Worm (Caenorhabditis elegans) whole organism, L1 larva: ENCODE measurements around the gene F58F6.5.

ENCODE experiments used
- C04F5.9 ChIP-seq: sonication (generic microtip); optimal IDR thresholded peaks from 2 replicates; lab custom pipeline; 2016; ENCODE audit warnings: missing genetic modification characterization, missing compliant biosample characterization
- C16A3.4 ChIP-seq: fragments of 150-350 bp; optimal IDR thresholded peaks from 2 replicates; lab custom pipeline; 2014; ENCODE audit warnings: missing biosample characterization, missing genetic modification characterization
- aly-2 ChIP-seq: fragments of 150-350 bp; optimal IDR thresholded peaks from 2 replicates; lab custom pipeline; 2014; ENCODE audit warnings: missing biosample characterization, missing genetic modification characterization
- blmp-1 ChIP-seq: fragments of 150-350 bp; optimal IDR thresholded peaks from 2 replicates; lab custom pipeline; 2014; ENCODE audit warnings: missing biosample characterization, missing genetic modification characterization
- ceh-63 ChIP-seq: fragments of 200-800 bp; sonication (Bioruptor generic); optimal IDR thresholded peaks from 2 replicates; lab custom pipeline; 2018; ENCODE audit warnings: mild to moderate bottlenecking, missing genetic modification characterization, missing compliant biosample characterization
- ceh-8 ChIP-seq: fragments of 200-800 bp; sonication (Bioruptor generic); optimal IDR thresholded peaks from 2 replicates; lab custom pipeline; 2018; ENCODE audit warnings: mild to moderate bottlenecking, missing genetic modification characterization, moderate library complexity, missing compliant biosample characterization
- egl-27 ChIP-seq, 2 experiments: fragments of 150-350 bp in 1 of 2; sonication (generic microtip); optimal IDR thresholded peaks; 3 replicates each; lab custom pipeline; 2017 to 2018; ENCODE audit warnings: missing biosample characterization in 2 of 2, missing genetic modification characterization in 2 of 2, missing genetic modification reagents in 2 of 2
- elt-2 ChIP-seq: sonication (generic microtip); optimal IDR thresholded peaks from 2 replicates; lab custom pipeline; 2016; ENCODE audit warnings: missing genetic modification characterization, mild to moderate bottlenecking, inconsistent platforms, missing compliant biosample characterization, missing genetic modification reagents
- ets-5 ChIP-seq: fragments of 200-800 bp; sonication (Bioruptor generic); IDR thresholded peaks from 2 replicates; pipeline ENCODE4 v1.3.6; 2022; ENCODE audit warnings: missing genetic modification characterization, missing compliant biosample characterization
- fkh-8 ChIP-seq: sonication (generic microtip); optimal IDR thresholded peaks from 2 replicates; lab custom pipeline; 2016; ENCODE audit warnings: mild to moderate bottlenecking, missing genetic modification characterization, missing compliant biosample characterization
- fos-1 ChIP-seq: fragments of 150-350 bp; optimal IDR thresholded peaks from 2 replicates; lab custom pipeline; 2014; ENCODE audit warnings: missing biosample characterization, missing genetic modification characterization
- grh-1 ChIP-seq: fragments of 200-800 bp; sonication (Bioruptor generic); IDR thresholded peaks from 2 replicates; pipeline ENCODE4 v1.3.6; 2022; ENCODE audit warnings: missing genetic modification reagents, missing genetic modification characterization, missing compliant biosample characterization
- hlh-17 ChIP-seq: fragments of 200-800 bp; sonication (Bioruptor generic); optimal IDR thresholded peaks from 2 replicates; lab custom pipeline; 2018; ENCODE audit warnings: missing genetic modification characterization, mild to moderate bottlenecking, missing compliant biosample characterization, moderate library complexity, borderline replicate concordance
- jun-1 ChIP-seq: fragments of 150-350 bp; optimal IDR thresholded peaks from 2 replicates; lab custom pipeline; 2014; ENCODE audit warnings: missing biosample characterization, missing genetic modification reagents, missing genetic modification characterization
- lin-13 ChIP-seq: fragments of 150-350 bp; optimal IDR thresholded peaks from 2 replicates; lab custom pipeline; 2014; ENCODE audit warnings: missing biosample characterization, missing genetic modification reagents, missing genetic modification characterization
- lin-14 ChIP-seq: fragments of 200-800 bp; sonication (Bioruptor generic); optimal IDR thresholded peaks from 2 replicates; lab custom pipeline; 2018; ENCODE audit warnings: mild to moderate bottlenecking, missing genetic modification characterization, moderate library complexity, missing compliant biosample characterization
- lin-15B ChIP-seq: fragments of 150-350 bp; sonication (generic microtip); optimal IDR thresholded peaks from 3 replicates; lab custom pipeline; 2014; ENCODE audit warnings: missing biosample characterization, missing genetic modification characterization
- lin-35 ChIP-seq, 2 experiments: fragments of 150-350 bp; optimal IDR thresholded peaks; 2 replicates each; lab custom pipeline; 2014; ENCODE audit warnings: missing biosample characterization in 2 of 2, missing genetic modification characterization in 2 of 2, missing genetic modification reagents in 2 of 2
- lir-3 ChIP-seq: sonication (generic microtip); optimal IDR thresholded peaks from 2 replicates; lab custom pipeline; 2016; ENCODE audit warnings: mild to moderate bottlenecking, missing genetic modification characterization, moderate library complexity, missing compliant biosample characterization; ENCODE audit not compliant: poor library complexity
- lsy-2 ChIP-seq, 2 experiments: fragments of 150-350 bp; optimal IDR thresholded peaks; 2 replicates each; lab custom pipeline; 2014; ENCODE audit warnings: missing biosample characterization in 2 of 2, missing genetic modification characterization in 2 of 2
- mef-2 ChIP-seq: fragments of 150-350 bp; optimal IDR thresholded peaks from 2 replicates; lab custom pipeline; 2014; ENCODE audit warnings: missing biosample characterization, missing genetic modification characterization
- mep-1 ChIP-seq: fragments of 150-350 bp; optimal IDR thresholded peaks from 2 replicates; lab custom pipeline; 2014; ENCODE audit warnings: missing biosample characterization, missing genetic modification characterization
- nhr-11 ChIP-seq: fragments of 150-350 bp; optimal IDR thresholded peaks from 2 replicates; lab custom pipeline; 2014; ENCODE audit warnings: missing biosample characterization, missing genetic modification characterization
- nhr-12 ChIP-seq: sonication (generic microtip); optimal IDR thresholded peaks from 2 replicates; lab custom pipeline; 2017; ENCODE audit warnings: missing biosample characterization, missing genetic modification characterization
- nhr-20 ChIP-seq: sonication (generic microtip); optimal IDR thresholded peaks from 2 replicates; lab custom pipeline; 2016; ENCODE audit warnings: mild to moderate bottlenecking, missing genetic modification characterization, missing compliant biosample characterization
- nhr-47 ChIP-seq: sonication (generic microtip); optimal IDR thresholded peaks from 2 replicates; lab custom pipeline; 2016; ENCODE audit warnings: mild to moderate bottlenecking, missing genetic modification characterization, moderate library complexity, missing compliant biosample characterization
- nhr-90 ChIP-seq: sonication (generic microtip); optimal IDR thresholded peaks from 2 replicates; lab custom pipeline; 2016; ENCODE audit warnings: mild to moderate bottlenecking, missing genetic modification characterization, missing compliant biosample characterization; ENCODE audit not compliant: poor library complexity
- pag-3 ChIP-seq: sonication (generic microtip); optimal IDR thresholded peaks from 2 replicates; lab custom pipeline; 2017; ENCODE audit warnings: missing genetic modification characterization, mild to moderate bottlenecking, missing compliant biosample characterization, antibody characterized with exemption, borderline replicate concordance; ENCODE audit not compliant: insufficient read depth
- pqm-1 ChIP-seq: sonication (generic microtip); optimal IDR thresholded peaks from 3 replicates; lab custom pipeline; 2017; ENCODE audit warnings: missing biosample characterization, missing genetic modification characterization
- rnt-1 ChIP-seq: sonication (generic microtip); optimal IDR thresholded peaks from 2 replicates; lab custom pipeline; 2016; ENCODE audit warnings: mild to moderate bottlenecking, missing genetic modification characterization, moderate library complexity, missing compliant biosample characterization
- snpc-4 ChIP-seq: fragments of 150-350 bp; optimal IDR thresholded peaks from 2 replicates; lab custom pipeline; 2014; ENCODE audit warnings: missing biosample characterization, missing genetic modification characterization
- snu-23 ChIP-seq: sonication (generic microtip); optimal IDR thresholded peaks from 2 replicates; lab custom pipeline; 2016; ENCODE audit warnings: missing genetic modification characterization, missing compliant biosample characterization
- sox-4 ChIP-seq: sonication (generic microtip); optimal IDR thresholded peaks from 2 replicates; lab custom pipeline; 2016; ENCODE audit warnings: missing genetic modification characterization, missing compliant biosample characterization
- sptf-1 ChIP-seq: fragments of 150-350 bp; optimal IDR thresholded peaks from 2 replicates; lab custom pipeline; 2014; ENCODE audit warnings: missing biosample characterization, missing genetic modification characterization
- swsn-7 ChIP-seq: sonication (generic microtip); optimal IDR thresholded peaks from 2 replicates; lab custom pipeline; 2016; ENCODE audit warnings: missing genetic modification characterization, missing compliant biosample characterization
- unc-62 ChIP-seq: fragments of 150-350 bp; optimal IDR thresholded peaks from 2 replicates; lab custom pipeline; 2014; ENCODE audit warnings: missing biosample characterization, missing genetic modification reagents, missing genetic modification characterization
- unc-86 ChIP-seq: sonication (generic microtip); optimal IDR thresholded peaks from 2 replicates; lab custom pipeline; 2016; ENCODE audit warnings: missing genetic modification characterization, missing compliant biosample characterization
- zag-1 ChIP-seq: fragments of 150-350 bp; optimal IDR thresholded peaks from 2 replicates; lab custom pipeline; 2014; ENCODE audit warnings: missing biosample characterization, missing genetic modification characterization
- ztf-4 ChIP-seq: fragments of 150-350 bp; optimal IDR thresholded peaks from 2 replicates; lab custom pipeline; 2014; ENCODE audit warnings: missing biosample characterization, missing genetic modification characterization

The F58F6.5 gene

DNA sequence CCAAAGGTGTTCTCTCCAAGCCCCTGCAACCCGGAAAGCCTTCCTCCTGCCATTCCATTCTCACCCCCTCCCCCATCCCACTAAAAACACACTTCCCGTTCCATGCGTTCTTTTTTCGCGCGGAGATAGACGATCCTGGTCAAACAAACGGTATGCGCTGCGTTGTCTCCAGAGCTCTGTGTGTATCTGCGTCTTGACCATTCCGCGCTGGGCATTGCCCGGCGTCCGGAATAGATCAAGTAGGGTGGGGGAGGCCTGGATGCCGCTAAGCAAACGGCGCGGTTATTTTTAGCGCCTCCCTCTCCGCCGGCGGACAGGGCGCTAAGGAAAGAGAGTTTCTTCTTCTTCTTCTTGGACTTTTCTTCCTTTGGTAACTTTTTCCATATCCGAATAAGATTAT lies 31.8 kb downstream of the F58F6.5 start:
- TF ChIP-seq snpc-4 (tag; lab: Kevin White, UChicago), result no peak
- TF ChIP-seq nhr-11 (tag; lab: Kevin White, UChicago), result no peak
- no peak for TF ChIP-seq sox-4 (tag; lab: Kevin White, UChicago)
- TF ChIP-seq mep-1 (tag; lab: Kevin White, UChicago), result no peak
- TF ChIP-seq ets-5 (GFP tag; lab: Robert Waterston, UW), result no peak
- TF ChIP-seq nhr-12 (tag; lab: Kevin White, UChicago), result no peak
- TF ChIP-seq nhr-47 (tag; lab: Kevin White, UChicago), result no peak
- TF ChIP-seq rnt-1, result no peak
- TF ChIP-seq egl-27 (tag; optimal IDR thresholded peaks at IDR 0.05; lab: Kevin White, UChicago), result no peak
- TF ChIP-seq C16A3.4, result no peak
- no peak for TF ChIP-seq lsy-2 (tag; optimal IDR thresholded peaks at IDR 0.05; lab: Kevin White, UChicago)
- no peak for TF ChIP-seq sptf-1 (tag; lab: Kevin White, UChicago)
- no peak for TF ChIP-seq fos-1 (tag; lab: Kevin White, UChicago)
- no peak for TF ChIP-seq hlh-17 (GFP tag; lab: Kevin White, UChicago)
- no peak for TF ChIP-seq lir-3 (tag; lab: Kevin White, UChicago)

- no peak for TF ChIP-seq lin-15B
- peak; percentile 5 for TF ChIP-seq blmp-1 (tag; lab: Kevin White, UChicago)
- no peak for TF ChIP-seq nhr-12 (tag; lab: Kevin White, UChicago)
- TF ChIP-seq ceh-8 (GFP tag; lab: Kevin White, UChicago), result peak; percentile 79
- no peak for TF ChIP-seq swsn-7 (tag; lab: Kevin White, UChicago)
- TF ChIP-seq C16A3.4, result no peak
- TF ChIP-seq lin-13, result no peak
Observed at ce11 chrIV:1377699-1378098, 34.2 kb downstream of the F58F6.5 start.

ce11 chrIV:1378954-1379353 lies 35.5 kb downstream of the F58F6.5 start:
- TF ChIP-seq nhr-20, result no peak
- no peak for TF ChIP-seq zag-1
- peak; percentile 77 for TF ChIP-seq pqm-1 (tag; lab: Kevin White, UChicago)
- no peak for TF ChIP-seq ztf-4
- TF ChIP-seq ets-5 (GFP tag; lab: Robert Waterston, UW), result no peak
- TF ChIP-seq grh-1 (GFP tag; lab: Robert Waterston, UW), result no peak
- no peak for TF ChIP-seq snu-23 (GFP tag; lab: Kevin White, UChicago)
- TF ChIP-seq elt-2, result peak; percentile 92
- TF ChIP-seq ceh-63 (GFP tag; lab: Kevin White, UChicago), result no peak
- TF ChIP-seq fkh-8, result no peak
- TF ChIP-seq rnt-1, result no peak
- TF ChIP-seq aly-2 (tag; lab: Kevin White, UChicago), result no peak
- no peak for TF ChIP-seq pag-3 (tag; lab: Kevin White, UChicago)
- TF ChIP-seq lin-35 (GFP tag; optimal IDR thresholded peaks at IDR 0.05; lab: Kevin White, UChicago), result peak in 1 of 2 experiments; percentile 25
- no peak for TF ChIP-seq sptf-1 (tag; lab: Kevin White, UChicago)
- TF ChIP-seq lin-14 (GFP tag; lab: Kevin White, UChicago), result no peak
- peak; percentile 20 for TF ChIP-seq jun-1 (tag; lab: Kevin White, UChicago)
- TF ChIP-seq C04F5.9 (tag; lab: Kevin White, UChicago), result no peak

DNA sequence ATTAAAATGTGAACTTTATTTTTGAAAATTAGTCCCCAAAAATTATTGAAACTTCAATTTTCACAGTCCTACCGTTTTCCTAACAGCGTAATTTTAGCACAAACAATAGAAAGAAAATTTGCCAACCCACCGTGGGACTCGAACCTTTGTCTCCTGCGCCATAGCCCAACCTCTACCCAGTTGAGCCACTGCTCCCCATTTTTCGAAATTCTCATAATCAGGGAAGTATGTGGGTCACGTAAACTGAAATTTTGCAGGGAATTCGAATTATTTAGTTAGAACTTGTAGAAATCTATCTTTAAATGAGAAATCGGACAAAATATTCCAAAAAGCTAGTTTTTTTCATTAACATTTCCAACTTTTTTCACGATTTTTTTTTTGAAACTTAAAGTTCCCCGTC lies 36.9 kb downstream of the F58F6.5 start:
- no peak for TF ChIP-seq mef-2 (tag; lab: Kevin White, UChicago)
- no peak for TF ChIP-seq unc-62 (GFP tag; lab: Kevin White, UChicago)
- no peak for TF ChIP-seq unc-86 (tag; lab: Kevin White, UChicago)
- TF ChIP-seq nhr-90 (tag; lab: Kevin White, UChicago), result no peak
- TF ChIP-seq grh-1 (GFP tag; lab: Robert Waterston, UW), result no peak
- TF ChIP-seq, all 84 proteins: peak for 0
